Worm (Caenorhabditis elegans) whole organism, young adult: Measurements from ENCODE around the gene fat-1.

Experiments
- B0261.1 ChIP-seq: sonication (generic microtip); optimal IDR thresholded peaks from 2 replicates; lab custom pipeline; 2016; ENCODE audit warnings: mild to moderate bottlenecking, missing genetic modification characterization, moderate library complexity, missing compliant biosample characterization
- C06A6.2 ChIP-seq: fragments of 200-800 bp; sonication (Bioruptor generic); conservative IDR thresholded peaks from 2 replicates; pipeline ENCODE4 v1.3.6; 2022; ENCODE audit warnings: missing genetic modification characterization, missing compliant biosample characterization
- F10E7.11 ChIP-seq: sonication (generic microtip); optimal IDR thresholded peaks from 2 replicates; lab custom pipeline; 2017; ENCODE audit warnings: mild to moderate bottlenecking, missing genetic modification characterization, moderate library complexity, missing compliant biosample characterization
- F23B12.7 ChIP-seq: sonication (generic microtip); optimal IDR thresholded peaks from 2 replicates; lab custom pipeline; 2017; ENCODE audit warnings: missing genetic modification characterization, mild to moderate bottlenecking, missing compliant biosample characterization, antibody characterized with exemption, moderate library complexity; ENCODE audit not compliant: insufficient read depth
- F33H1.4 ChIP-seq: fragments of 200-800 bp; sonication (Bioruptor generic); IDR thresholded peaks from 2 replicates; pipeline ENCODE4 v1.3.6; 2022; ENCODE audit warnings: missing genetic modification reagents, missing genetic modification characterization, missing compliant biosample characterization
- F39B2.1 ChIP-seq: fragments of 200-800 bp; sonication (Bioruptor generic); IDR thresholded peaks from 2 replicates; pipeline ENCODE4 v1.3.6; 2022; ENCODE audit warnings: missing genetic modification reagents, missing genetic modification characterization, missing compliant biosample characterization
- T26A5.8 ChIP-seq: sonication (generic microtip); optimal IDR thresholded peaks from 2 replicates; lab custom pipeline; 2016; ENCODE audit warnings: missing genetic modification characterization, missing compliant biosample characterization
- Y53F4B.3 ChIP-seq: fragments of 200-800 bp; sonication (Bioruptor generic); IDR thresholded peaks from 2 replicates; pipeline ENCODE4 v1.3.6; 2022; ENCODE audit warnings: missing genetic modification reagents, missing genetic modification characterization, missing compliant biosample characterization
- Y56A3A.18 ChIP-seq: fragments of 200-800 bp; sonication (Bioruptor generic); IDR thresholded peaks from 2 replicates; pipeline ENCODE4 v1.3.6; 2022; ENCODE audit warnings: missing genetic modification reagents, missing genetic modification characterization, missing compliant biosample characterization
- attf-6 ChIP-seq: fragments of 200-800 bp; sonication (Bioruptor generic); IDR thresholded peaks from 2 replicates; pipeline ENCODE4 v1.3.6; 2022; ENCODE audit warnings: missing genetic modification reagents, missing genetic modification characterization, missing compliant biosample characterization
- cebp-1 ChIP-seq, 2 experiments: fragments of 200-800 bp in 1 of 2; sonication (Bioruptor generic) in 1 of 2; sonication (generic microtip) in 1 of 2; IDR thresholded peaks in 1 of 2; optimal IDR thresholded peaks in 1 of 2; 2 replicates each; pipeline versions ENCODE4 v1.3.6 to Lab custom; 2017 to 2022; ENCODE audit warnings: missing compliant biosample characterization in 2 of 2, missing genetic modification characterization in 2 of 2, mild to moderate bottlenecking in 1 of 2, missing genetic modification reagents in 1 of 2, moderate library complexity in 1 of 2
- cebp-2 ChIP-seq: fragments of 200-800 bp; sonication (Bioruptor generic); IDR thresholded peaks from 2 replicates; pipeline ENCODE4 v1.3.6; 2022; ENCODE audit warnings: missing genetic modification characterization, missing compliant biosample characterization
- ceh-100 ChIP-seq: fragments of 200-800 bp; sonication (Bioruptor generic); IDR thresholded peaks from 2 replicates; pipeline ENCODE4 v1.3.6; 2022; ENCODE audit warnings: missing genetic modification reagents, missing genetic modification characterization, missing compliant biosample characterization
- ceh-40 ChIP-seq: fragments of 200-800 bp; sonication (Bioruptor generic); IDR thresholded peaks from 2 replicates; pipeline ENCODE4 v1.3.6; 2022; ENCODE audit warnings: missing genetic modification characterization, missing compliant biosample characterization
- chd-7 ChIP-seq: sonication (generic microtip); optimal IDR thresholded peaks from 2 replicates; lab custom pipeline; 2016; ENCODE audit warnings: mild to moderate bottlenecking, missing genetic modification characterization, moderate library complexity, missing compliant biosample characterization
- fkh-3 ChIP-seq: sonication (generic microtip); optimal IDR thresholded peaks from 2 replicates; lab custom pipeline; 2016; ENCODE audit warnings: mild to moderate bottlenecking, missing genetic modification characterization, missing compliant biosample characterization
- hlh-12 ChIP-seq: sonication (generic microtip); optimal IDR thresholded peaks from 2 replicates; lab custom pipeline; 2016; ENCODE audit warnings: missing genetic modification characterization, missing compliant biosample characterization
- hmg-1.2 ChIP-seq: fragments of 200-800 bp; sonication (Bioruptor generic); IDR thresholded peaks from 2 replicates; pipeline ENCODE4 v1.3.6; 2022; ENCODE audit warnings: missing genetic modification reagents, missing genetic modification characterization, missing compliant biosample characterization
- let-526 ChIP-seq: fragments of 200-800 bp; sonication (Bioruptor generic); IDR thresholded peaks from 2 replicates; pipeline ENCODE4 v1.3.6; 2022; ENCODE audit warnings: missing genetic modification reagents, missing genetic modification characterization, missing compliant biosample characterization
- lin-40 ChIP-seq: sonication (generic microtip); optimal IDR thresholded peaks from 2 replicates; lab custom pipeline; 2016; ENCODE audit warnings: missing genetic modification characterization, mild to moderate bottlenecking, missing compliant biosample characterization, missing genotype, missing genetic modification reagents
- lsy-27 ChIP-seq: sonication (generic microtip); optimal IDR thresholded peaks from 2 replicates; lab custom pipeline; 2017; ENCODE audit warnings: missing genetic modification characterization, mild to moderate bottlenecking, missing compliant biosample characterization, antibody characterized with exemption, missing genotype, borderline replicate concordance; ENCODE audit not compliant: insufficient read depth
- mcd-1 ChIP-seq: fragments of 200-800 bp; sonication (Bioruptor generic); IDR thresholded peaks from 2 replicates; pipeline ENCODE4 v1.3.6; 2022; ENCODE audit warnings: missing genetic modification reagents, missing genetic modification characterization, missing compliant biosample characterization
- mes-4 ChIP-seq: sonication (generic microtip); optimal IDR thresholded peaks from 2 replicates; lab custom pipeline; 2016; ENCODE audit warnings: missing genotype, missing genetic modification characterization, missing compliant biosample characterization
- nfyb-1 ChIP-seq: fragments of 200-800 bp; sonication (Bioruptor generic); IDR thresholded peaks from 2 replicates; pipeline ENCODE4 v1.3.6; 2022; ENCODE audit warnings: missing genetic modification reagents, missing genetic modification characterization, missing compliant biosample characterization
- nhr-120 ChIP-seq: fragments of 200-800 bp; sonication (Bioruptor generic); IDR thresholded peaks from 2 replicates; pipeline ENCODE4 v1.3.6; 2022; ENCODE audit warnings: missing genetic modification characterization, missing compliant biosample characterization
- nhr-27 ChIP-seq: fragments of 200-800 bp; sonication (Bioruptor generic); optimal IDR thresholded peaks from 2 replicates; lab custom pipeline; 2018; ENCODE audit warnings: mild to moderate bottlenecking, missing genetic modification characterization, moderate library complexity, missing compliant biosample characterization
- nhr-90 ChIP-seq: sonication (generic microtip); optimal IDR thresholded peaks from 2 replicates; lab custom pipeline; 2016; ENCODE audit warnings: missing genotype, mild to moderate bottlenecking, missing genetic modification characterization, missing compliant biosample characterization
- pha-4 ChIP-seq: fragments of 150-350 bp; sonication (generic microtip); optimal IDR thresholded peaks from 2 replicates; lab custom pipeline; 2014; ENCODE audit warnings: missing biosample characterization, missing genetic modification reagents, missing genetic modification characterization
- rec-8 ChIP-seq, 2 experiments: sonication (generic microtip); optimal IDR thresholded peaks; 2 replicates each; lab custom pipeline; 2016; ENCODE audit warnings: mild to moderate bottlenecking in 2 of 2, missing genetic modification characterization in 2 of 2, missing genetic modification reagents in 2 of 2, missing genotype in 2 of 2, missing biosample characterization in 1 of 2, missing compliant biosample characterization in 1 of 2, moderate library complexity in 1 of 2
- sdz-38 ChIP-seq: sonication (generic microtip); optimal IDR thresholded peaks from 2 replicates; lab custom pipeline; 2016; ENCODE audit warnings: missing genotype, missing genetic modification characterization, missing compliant biosample characterization
- snpc-1.3 ChIP-seq: sonication (generic microtip); optimal IDR thresholded peaks from 2 replicates; lab custom pipeline; 2017; ENCODE audit warnings: missing genetic modification characterization, mild to moderate bottlenecking, missing compliant biosample characterization, antibody characterized with exemption, moderate library complexity, missing genotype, missing genetic modification reagents; ENCODE audit not compliant: insufficient read depth
- snpc-3.4 ChIP-seq: sonication (generic microtip); optimal IDR thresholded peaks from 2 replicates; lab custom pipeline; 2017; ENCODE audit warnings: missing genetic modification characterization, mild to moderate bottlenecking, missing compliant biosample characterization, antibody characterized with exemption, moderate library complexity, missing genotype, missing genetic modification reagents
- snpc-4 ChIP-seq, 5 experiments: fragments of 150-350 bp in 1 of 5; sonication (generic microtip) in 4 of 5; optimal IDR thresholded peaks; 2 replicates each; lab custom pipeline; 2014 to 2018; ENCODE audit warnings: missing genetic modification characterization in 5 of 5, missing biosample characterization in 3 of 5, antibody characterized with exemption in 2 of 5, mild to moderate bottlenecking in 2 of 5, missing compliant biosample characterization in 2 of 5, missing genotype in 2 of 5, moderate library complexity in 2 of 5, missing genetic modification reagents in 1 of 5
- tbp1 ChIP-seq: fragments of 200-800 bp; sonication (Bioruptor generic); optimal IDR thresholded peaks from 2 replicates; lab custom pipeline; 2018; ENCODE audit warnings: mild to moderate bottlenecking, missing genetic modification characterization, missing compliant biosample characterization
- unc-130 ChIP-seq: sonication (generic microtip); optimal IDR thresholded peaks from 2 replicates; lab custom pipeline; 2016; ENCODE audit warnings: missing genetic modification reagents, missing genetic modification characterization, missing compliant biosample characterization
- ztf-25 ChIP-seq: fragments of 200-800 bp; sonication (Bioruptor generic); IDR thresholded peaks from 2 replicates; pipeline ENCODE4 v1.3.6; 2022; ENCODE audit warnings: missing genetic modification reagents, missing genetic modification characterization, missing compliant biosample characterization
- ztf-3 ChIP-seq: fragments of 200-800 bp; sonication (Bioruptor generic); optimal IDR thresholded peaks from 2 replicates; lab custom pipeline; 2018; ENCODE audit warnings: mild to moderate bottlenecking, missing genetic modification characterization, missing compliant biosample characterization

fat-1 gene

ce11 chrIV:13300591-13300990 lies 14.9 kb upstream of the fat-1 start, which contains the start of gene csn-6:
Gene csn-6 (plus strand): TSS chrIV:13300824.
- TF ChIP-seq snpc-3.4 = no peak
- no peak for TF ChIP-seq mcd-1 (GFP tag; lab: Robert Waterston, UW)
- peak; percentile 13 for TF ChIP-seq tbp1 (GFP tag; lab: Kevin White, UChicago)
- no peak for TF ChIP-seq cebp-1 (GFP tag; IDR thresholded peaks at IDR 0.05; lab: Robert Waterston, UW)
- TF ChIP-seq cebp-1 (tag; optimal IDR thresholded peaks at IDR 0.05; lab: Kevin White, UChicago) = peak; percentile 44
- 0 out of 2 replicates have a peak, but pooled peaks have one; percentile 32 for TF ChIP-seq cebp-2 (GFP tag; lab: Robert Waterston, UW)
- TF ChIP-seq attf-6 (GFP tag; lab: Robert Waterston, UW) = peak; percentile 29; the same call in 1 of the 2 replicates
- no peak for TF ChIP-seq chd-7 (tag; lab: Kevin White, UChicago)
- TF ChIP-seq fkh-3 (tag; lab: Kevin White, UChicago) = no peak
- TF ChIP-seq nhr-27 (tag; lab: Kevin White, UChicago) = peak; percentile 9
- no peak for TF ChIP-seq snpc-4 (GFP tag; optimal IDR thresholded peaks at IDR 0.05; lab: Kevin White, UChicago)
- TF ChIP-seq snpc-4 (tag; optimal IDR thresholded peaks at IDR 0.05; lab: Kevin White, UChicago) = peak in 1 of 4 experiments; percentile 1

- TF ChIP-seq ztf-25 = no peak
- TF ChIP-seq nfyb-1 (GFP tag; lab: Robert Waterston, UW) = no peak
- TF ChIP-seq T26A5.8 (tag; lab: Kevin White, UChicago) = no peak
- no peak for TF ChIP-seq Y56A3A.18 (GFP tag; lab: Robert Waterston, UW)
- no peak for TF ChIP-seq hlh-12 (tag; lab: Kevin White, UChicago)
- TF ChIP-seq mcd-1 (GFP tag; lab: Robert Waterston, UW) = no peak
- TF ChIP-seq hmg-1.2 (GFP tag; lab: Robert Waterston, UW) = no peak
These were observed 12.0 kb upstream of the fat-1 start, which contains the start of gene Y67H2A.7 for ce11 chrIV:13303442-13303841. Gene Y67H2A.7 (plus strand): TSS chrIV:13303742.

DNA sequence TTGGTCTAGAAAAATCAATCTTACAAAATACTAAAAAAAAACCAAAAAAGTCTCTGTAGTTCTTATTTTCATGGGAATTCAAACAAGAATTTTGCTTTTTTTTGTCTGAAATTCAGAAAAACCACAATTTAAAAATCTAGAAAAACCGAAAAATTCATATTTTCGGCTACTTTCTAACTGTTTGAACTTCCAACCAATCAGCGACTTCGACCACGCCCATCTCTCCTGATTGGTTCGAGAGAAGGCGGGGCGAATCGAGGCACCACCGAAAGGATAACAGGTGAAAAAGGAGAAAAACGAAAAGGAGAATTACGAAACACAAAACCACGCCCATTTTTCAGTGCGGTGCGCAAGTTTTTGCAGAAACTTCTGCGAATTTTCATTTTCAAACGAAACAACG lies 10.7 kb upstream of the fat-1 start:
- TF ChIP-seq ztf-3 (GFP tag; lab: Kevin White, UChicago) = no peak
- TF ChIP-seq ceh-40 = no peak
- no peak for TF ChIP-seq mes-4
- no peak for TF ChIP-seq snpc-1.3 (tag; lab: Kevin White, UChicago)
- no peak for TF ChIP-seq B0261.1
- TF ChIP-seq F10E7.11 = no peak
- TF ChIP-seq lin-40 (tag; lab: Kevin White, UChicago) = no peak
- no peak for TF ChIP-seq rec-8 (tag; optimal IDR thresholded peaks at IDR 0.05; lab: Kevin White, UChicago)
- no peak for TF ChIP-seq F33H1.4 (GFP tag; lab: Robert Waterston, UW)
- TF ChIP-seq F23B12.7 (tag; lab: Kevin White, UChicago) = no peak
- TF ChIP-seq let-526 (GFP tag; lab: Robert Waterston, UW) = no peak
- TF ChIP-seq pha-4 = no peak
- no peak for TF ChIP-seq nhr-90 (tag; lab: Kevin White, UChicago)
- TF ChIP-seq C06A6.2 = no peak
- TF ChIP-seq unc-130 (GFP tag; lab: Kevin White, UChicago) = no peak
- TF ChIP-seq, all 124 proteins: peak for 0

DNA sequence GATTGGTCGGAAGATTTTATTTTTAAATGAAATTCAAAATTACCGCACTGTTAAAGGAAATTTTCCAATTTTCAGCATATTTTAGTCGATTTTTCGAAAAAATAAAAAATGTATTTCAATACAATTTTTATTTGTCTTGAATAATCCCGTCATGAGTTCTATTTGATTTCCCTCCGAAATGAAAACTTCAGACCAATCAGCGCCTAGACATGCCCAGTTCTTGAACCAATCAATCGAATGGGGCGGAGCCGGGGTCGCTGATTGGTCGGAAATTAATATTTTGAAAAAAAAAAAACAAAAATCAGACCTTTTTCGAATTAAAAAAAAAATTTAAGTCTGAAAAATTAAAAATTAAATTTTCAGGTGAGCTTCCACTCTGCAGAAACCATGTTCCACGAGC lies 5.8 kb upstream of the fat-1 start:
- no peak for TF ChIP-seq Y53F4B.3
- TF ChIP-seq ztf-25 = no peak
- TF ChIP-seq nhr-120 (GFP tag; lab: Robert Waterston, UW) = no peak
- TF ChIP-seq sdz-38 (tag; lab: Kevin White, UChicago) = no peak
- no peak for TF ChIP-seq ceh-100
- no peak for TF ChIP-seq snpc-3.4
- no peak for TF ChIP-seq F39B2.1 (GFP tag; lab: Robert Waterston, UW)
- no peak for TF ChIP-seq lsy-27 (tag; lab: Kevin White, UChicago)
